Worm (Caenorhabditis elegans): ENCODE data around the gene clc-33.
A peak's percentile ranks its signal among the peaks of the same experiment; 100 is the strongest.

Gene clc-33

DNA sequence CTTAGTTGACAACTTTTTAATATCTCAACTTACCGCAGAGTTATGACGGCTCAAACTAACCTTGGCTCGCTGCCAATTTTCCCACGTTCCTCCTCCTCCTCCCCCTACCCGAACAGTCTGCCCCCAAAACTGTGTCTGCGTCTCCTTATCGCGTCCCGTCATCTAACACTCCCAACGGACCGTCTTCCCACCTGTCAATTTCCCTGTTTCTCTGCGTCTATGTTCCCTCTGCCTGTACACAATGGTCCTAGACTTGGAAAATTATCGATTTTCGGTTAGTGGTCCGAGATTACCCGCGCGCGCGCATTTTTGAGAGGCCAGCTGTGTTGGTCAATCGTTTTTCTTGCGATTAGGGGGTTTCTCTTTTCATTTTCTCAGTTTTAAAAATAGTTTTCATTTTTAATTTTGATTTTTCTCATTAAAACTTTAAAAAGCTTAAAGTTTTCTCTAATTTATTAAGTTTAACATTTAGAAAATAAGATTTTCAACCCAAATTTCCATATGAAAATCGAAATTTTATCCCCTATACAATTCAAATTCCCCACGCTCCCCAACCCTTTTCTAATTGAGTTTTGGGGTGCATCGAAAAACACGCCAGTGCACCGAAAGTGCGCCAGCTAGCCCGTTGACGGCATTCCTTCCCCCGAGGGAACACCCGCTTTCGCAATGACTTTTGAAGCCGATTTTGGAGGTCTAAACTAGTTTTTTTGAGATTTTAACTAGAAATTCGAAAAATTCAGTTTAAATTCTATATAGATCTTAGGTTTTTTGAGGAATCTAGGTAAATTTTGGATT lies 33.0 kb downstream of the clc-33 start, which contains the start of gene alg-2 (continued):
- no peak for TF ChIP-seq K11D2.4 (GFP tag; IDR thresholded peaks at IDR 0.05)
- TF ChIP-seq ztf-18 (tag; optimal IDR thresholded peaks at IDR 0.05), result peak; percentile 91
- no peak for TF ChIP-seq let-607 (tag; optimal IDR thresholded peaks at IDR 0.05)
- TF ChIP-seq hlh-12 (tag; optimal IDR thresholded peaks at IDR 0.05), result no peak
- no peak for TF ChIP-seq unc-130 (GFP tag; optimal IDR thresholded peaks at IDR 0.05)
- no peak for TF ChIP-seq F33H1.4 (GFP tag; IDR thresholded peaks at IDR 0.05)
- TF ChIP-seq zim-3 (tag; optimal IDR thresholded peaks at IDR 0.05), result no peak
- no peak for TF ChIP-seq lag-1 (GFP tag; IDR thresholded peaks at IDR 0.05)
- no peak for TF ChIP-seq F55B11.4 (tag; optimal IDR thresholded peaks at IDR 0.05; ENCODE audit: borderline replicate concordance, insufficient read depth)
- TF ChIP-seq madf-6 (GFP tag; IDR thresholded peaks at IDR 0.05), result peak; percentile 91
- TF ChIP-seq ceh-100 (GFP tag; IDR thresholded peaks at IDR 0.05), result no peak
- TF ChIP-seq snpc-1.1 (tag; optimal IDR thresholded peaks at IDR 0.05; ENCODE audit: insufficient read depth), result no peak
- no peak for TF ChIP-seq T07F8.4 (tag; optimal IDR thresholded peaks at IDR 0.05)
- peak; percentile 46; the same call in 1 of the 2 replicates for TF ChIP-seq B0336.3 (GFP tag; IDR thresholded peaks at IDR 0.05)
- TF ChIP-seq tbx-9 (tag; optimal IDR thresholded peaks at IDR 0.05; ENCODE audit: borderline replicate concordance), result no peak
- peak; percentile 22 for TF ChIP-seq die-1 (tag; optimal IDR thresholded peaks at IDR 0.05)
- peak; percentile 45 for TF ChIP-seq attf-5 (GFP tag; optimal IDR thresholded peaks at IDR 0.05)
- TF ChIP-seq F57C9.4 (tag; optimal IDR thresholded peaks at IDR 0.05), result no peak
- TF ChIP-seq lin-54 (GFP tag; optimal IDR thresholded peaks at IDR 0.05), result no peak
- TF ChIP-seq efl-1 (GFP tag; optimal IDR thresholded peaks at IDR 0.05), result peak; percentile 77
- TF ChIP-seq ceh-79 (tag; optimal IDR thresholded peaks at IDR 0.05), result no peak
- TF ChIP-seq nfyb-1 (GFP tag; IDR thresholded peaks at IDR 0.05), result no peak
- no peak for TF ChIP-seq nhr-179 (tag; optimal IDR thresholded peaks at IDR 0.05)
- TF ChIP-seq nhr-80 (tag; optimal IDR thresholded peaks at IDR 0.05), result peak; percentile 43
- no peak for TF ChIP-seq ztf-28 (GFP tag; IDR thresholded peaks at IDR 0.05)
- no peak for TF ChIP-seq ceh-91 (GFP tag; IDR thresholded peaks at IDR 0.05)
- TF ChIP-seq cebp-1 (GFP tag; IDR thresholded peaks at IDR 0.05), result peak; percentile 78
- peak; percentile 93 for TF ChIP-seq cebp-1 (tag; optimal IDR thresholded peaks at IDR 0.05)
- TF ChIP-seq ztf-3 (GFP tag; optimal IDR thresholded peaks at IDR 0.05), result no peak
- TF ChIP-seq bed-2 (GFP tag; IDR thresholded peaks at IDR 0.05), result no peak
- TF ChIP-seq dox-1 (GFP tag; IDR thresholded peaks at IDR 0.05), result peak; percentile 36; the same call in 1 of the 2 replicates
- no peak for TF ChIP-seq lin-40 (tag; optimal IDR thresholded peaks at IDR 0.05)
- no peak for TF ChIP-seq attf-6 (GFP tag; IDR thresholded peaks at IDR 0.05)
- no peak for TF ChIP-seq F52B5.7 (tag; optimal IDR thresholded peaks at IDR 0.05)
- no peak for TF ChIP-seq egl-18 (GFP tag; IDR thresholded peaks at IDR 0.05)
- 0 out of 2 replicates have a peak, but pooled peaks have one; percentile 10 for TF ChIP-seq aptf-3 (GFP tag; IDR thresholded peaks at IDR 0.05)
- peak in 1 of 3 experiments; percentile 29 for TF ChIP-seq lin-35 (GFP tag; optimal IDR thresholded peaks at IDR 0.05)
- TF ChIP-seq C06A6.2 (GFP tag; conservative IDR thresholded peaks at IDR 0.05), result no peak
- TF ChIP-seq nfya-2 (GFP tag; IDR thresholded peaks at IDR 0.05), result no peak
- peak; percentile 56 for TF ChIP-seq mcd-1 (GFP tag; IDR thresholded peaks at IDR 0.05)
- TF ChIP-seq somi-1 (GFP tag; optimal IDR thresholded peaks at IDR 0.05), result no peak
- TF ChIP-seq madf-10 (tag; optimal IDR thresholded peaks at IDR 0.05), result no peak
- TF ChIP-seq lsl-1 (GFP tag; optimal IDR thresholded peaks at IDR 0.05), result peak; percentile 11
- TF ChIP-seq aptf-2 (GFP tag; conservative IDR thresholded peaks at IDR 0.05), result peak; percentile 86
- TF ChIP-seq nhr-27 (tag; optimal IDR thresholded peaks at IDR 0.05), result no peak
